Worm (Caenorhabditis elegans): ENCODE measurements around the gene ubc-9.

DNA sequence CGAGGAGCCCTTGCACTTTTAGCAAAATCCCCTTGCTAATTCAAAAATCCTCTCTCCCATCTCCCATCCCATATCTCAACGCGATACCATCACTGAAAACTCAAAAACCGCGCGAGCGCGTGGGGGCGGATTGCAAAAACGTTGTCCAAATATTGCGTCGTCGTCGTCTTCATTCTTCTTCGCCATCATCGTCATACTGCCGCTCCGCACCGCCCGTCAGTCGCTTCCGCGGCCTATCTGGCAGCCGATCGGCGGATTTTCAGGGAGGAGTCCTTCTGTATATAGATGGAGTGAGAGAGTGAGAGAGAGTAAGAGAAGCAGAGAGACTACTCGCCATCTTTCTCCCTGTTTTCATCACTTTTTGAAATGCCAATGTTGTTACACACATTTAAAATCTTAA is 36.1 kb downstream of the ubc-9 start:
- TF ChIP-seq jun-1 (tag; optimal IDR thresholded peaks at IDR 0.05) = no peak
- no peak for TF ChIP-seq pha-4 (tag; optimal IDR thresholded peaks at IDR 0.05)
- TF ChIP-seq egl-27 (tag; optimal IDR thresholded peaks at IDR 0.05) = no peak
- no peak for TF ChIP-seq nhr-11 (tag; optimal IDR thresholded peaks at IDR 0.05)
- TF ChIP-seq unc-62 (GFP tag; optimal IDR thresholded peaks at IDR 0.05) = no peak

All from whole organism, L3 larva.